Fruit fly (Drosophila melanogaster) S2 (cell line): ENCODE measurements around the gene CG33322.

Source experiments
- CG8478 ChIP-seq: fragments of >200 bp; optimal IDR thresholded peaks from 2 replicates; lab custom pipeline; 2018
- CTCF ChIP-seq, 2 experiments: fragments of >200 bp; optimal IDR thresholded peaks; 2 replicates each; lab custom pipeline; 2018

dm6 chr2L:20788050-20788449 is 28.0 kb downstream of the CG33322 start:
- TF ChIP-seq CTCF (optimal IDR thresholded peaks at IDR 0.05; lab: Kevin White, UChicago), result no peak
- no peak for TF ChIP-seq CG8478 (lab: Kevin White, UChicago)
